Worm (Caenorhabditis elegans) whole organism, young adult: ENCODE measurements around the gene egg-2.

ENCODE experiments used
- B0019.2 ChIP-seq: fragments of 200-800 bp; sonication (Bioruptor generic); conservative IDR thresholded peaks from 2 replicates; pipeline ENCODE4 v1.3.6; 2022; ENCODE audit warnings: missing genetic modification reagents, missing genetic modification characterization, missing compliant biosample characterization
- B0035.1 ChIP-seq: sonication (generic microtip); optimal IDR thresholded peaks from 2 replicates; lab custom pipeline; 2016; ENCODE audit warnings: missing genetic modification characterization, mild to moderate bottlenecking, missing compliant biosample characterization, missing genotype, missing genetic modification reagents
- B0336.3 ChIP-seq: fragments of 200-800 bp; sonication (Bioruptor generic); IDR thresholded peaks from 2 replicates; pipeline ENCODE4 v1.3.6; 2022; ENCODE audit warnings: missing genetic modification characterization, missing compliant biosample characterization
- C06A6.2 ChIP-seq: fragments of 200-800 bp; sonication (Bioruptor generic); conservative IDR thresholded peaks from 2 replicates; pipeline ENCODE4 v1.3.6; 2022; ENCODE audit warnings: missing genetic modification characterization, missing compliant biosample characterization
- F33H1.4 ChIP-seq: fragments of 200-800 bp; sonication (Bioruptor generic); IDR thresholded peaks from 2 replicates; pipeline ENCODE4 v1.3.6; 2022; ENCODE audit warnings: missing genetic modification reagents, missing genetic modification characterization, missing compliant biosample characterization
- F55B11.4 ChIP-seq: sonication (generic microtip); optimal IDR thresholded peaks from 2 replicates; lab custom pipeline; 2016; ENCODE audit warnings: missing compliant biosample characterization, missing genetic modification characterization, borderline replicate concordance; ENCODE audit not compliant: insufficient read depth
- K11D2.4 ChIP-seq: fragments of 200-800 bp; sonication (Bioruptor generic); IDR thresholded peaks from 2 replicates; pipeline ENCODE4 v1.3.6; 2022; ENCODE audit warnings: missing genetic modification reagents, missing genetic modification characterization, missing compliant biosample characterization
- T07F8.4 ChIP-seq: sonication (generic microtip); optimal IDR thresholded peaks from 2 replicates; lab custom pipeline; 2016; ENCODE audit warnings: mild to moderate bottlenecking, missing genetic modification characterization, moderate library complexity, missing compliant biosample characterization
- T26A5.8 ChIP-seq: sonication (generic microtip); optimal IDR thresholded peaks from 2 replicates; lab custom pipeline; 2016; ENCODE audit warnings: missing genetic modification characterization, missing compliant biosample characterization
- Y53F4B.3 ChIP-seq: fragments of 200-800 bp; sonication (Bioruptor generic); IDR thresholded peaks from 2 replicates; pipeline ENCODE4 v1.3.6; 2022; ENCODE audit warnings: missing genetic modification reagents, missing genetic modification characterization, missing compliant biosample characterization
- attf-5 ChIP-seq: fragments of 200-800 bp; sonication (Bioruptor generic); optimal IDR thresholded peaks from 2 replicates; lab custom pipeline; 2018; ENCODE audit warnings: mild to moderate bottlenecking, missing genetic modification characterization, missing compliant biosample characterization
- ceh-27 ChIP-seq: fragments of 200-800 bp; sonication (Bioruptor generic); optimal IDR thresholded peaks from 2 replicates; lab custom pipeline; 2018; ENCODE audit warnings: mild to moderate bottlenecking, missing genetic modification characterization, moderate library complexity, missing compliant biosample characterization
- ceh-91 ChIP-seq: fragments of 200-800 bp; sonication (Bioruptor generic); IDR thresholded peaks from 2 replicates; pipeline ENCODE4 v1.3.6; 2022; ENCODE audit warnings: missing genetic modification reagents, missing genetic modification characterization, missing compliant biosample characterization
- dox-1 ChIP-seq: fragments of 200-800 bp; sonication (Bioruptor generic); IDR thresholded peaks from 2 replicates; pipeline ENCODE4 v1.3.6; 2022; ENCODE audit warnings: missing genetic modification reagents, missing genetic modification characterization, missing compliant biosample characterization
- dpl-1 ChIP-seq: fragments of 150-350 bp; optimal IDR thresholded peaks from 2 replicates; lab custom pipeline; 2014; ENCODE audit warnings: missing biosample characterization, missing genetic modification reagents, missing genetic modification characterization
- efl-1 ChIP-seq: fragments of 150-350 bp; optimal IDR thresholded peaks from 2 replicates; lab custom pipeline; 2014; ENCODE audit warnings: missing biosample characterization, missing genetic modification reagents, missing genetic modification characterization
- egl-18 ChIP-seq: fragments of 200-800 bp; sonication (Bioruptor generic); IDR thresholded peaks from 2 replicates; pipeline ENCODE4 v1.3.6; 2022; ENCODE audit warnings: missing genetic modification reagents, missing genetic modification characterization, missing compliant biosample characterization
- egrh-3 ChIP-seq: fragments of 200-800 bp; sonication (Bioruptor generic); IDR thresholded peaks from 2 replicates; pipeline ENCODE4 v1.3.6; 2022; ENCODE audit warnings: missing genetic modification reagents, missing genetic modification characterization, missing compliant biosample characterization
- gei-17 ChIP-seq: fragments of 200-800 bp; sonication (Bioruptor generic); optimal IDR thresholded peaks from 2 replicates; lab custom pipeline; 2018; ENCODE audit warnings: mild to moderate bottlenecking, missing genetic modification characterization, missing compliant biosample characterization
- him-1 ChIP-seq: sonication (generic microtip); optimal IDR thresholded peaks from 2 replicates; lab custom pipeline; 2016; ENCODE audit warnings: missing genotype, missing genetic modification reagents, missing genetic modification characterization, missing compliant biosample characterization
- hsf-1 ChIP-seq: fragments of 200-800 bp; sonication (Bioruptor generic); IDR thresholded peaks from 2 replicates; pipeline ENCODE4 v1.3.6; 2022; ENCODE audit warnings: missing genetic modification reagents, missing genetic modification characterization, missing compliant biosample characterization
- lag-1 ChIP-seq: fragments of 200-800 bp; sonication (Bioruptor generic); IDR thresholded peaks from 2 replicates; pipeline ENCODE4 v1.3.6; 2022; ENCODE audit warnings: missing genetic modification reagents, missing genetic modification characterization, missing compliant biosample characterization
- let-607 ChIP-seq, 2 experiments: fragments of 200-800 bp in 1 of 2; sonication (Bioruptor generic) in 1 of 2; sonication (generic microtip) in 1 of 2; optimal IDR thresholded peaks; 2 replicates each; lab custom pipeline; 2016 to 2018; ENCODE audit warnings: mild to moderate bottlenecking in 2 of 2, missing compliant biosample characterization in 2 of 2, missing genetic modification characterization in 2 of 2, moderate library complexity in 2 of 2, missing genotype in 1 of 2
- lin-35 ChIP-seq, 3 experiments: fragments of 150-350 bp in 2 of 3; sonication (generic microtip) in 1 of 3; optimal IDR thresholded peaks; 2 replicates each; lab custom pipeline; 2014 to 2018; ENCODE audit warnings: missing biosample characterization in 3 of 3, missing genetic modification characterization in 3 of 3, missing genetic modification reagents in 3 of 3
- lin-40 ChIP-seq: sonication (generic microtip); optimal IDR thresholded peaks from 2 replicates; lab custom pipeline; 2016; ENCODE audit warnings: missing genetic modification characterization, mild to moderate bottlenecking, missing compliant biosample characterization, missing genotype, missing genetic modification reagents
- lin-54 ChIP-seq: fragments of 200-800 bp; sonication (Bioruptor generic); optimal IDR thresholded peaks from 2 replicates; lab custom pipeline; 2018; ENCODE audit warnings: mild to moderate bottlenecking, missing genetic modification characterization, missing compliant biosample characterization
- lsl-1 ChIP-seq: fragments of 200-800 bp; sonication (Bioruptor generic); optimal IDR thresholded peaks from 2 replicates; lab custom pipeline; 2018; ENCODE audit warnings: mild to moderate bottlenecking, missing genetic modification characterization, moderate library complexity, missing compliant biosample characterization
- madf-3 ChIP-seq: fragments of 200-800 bp; sonication (Bioruptor generic); IDR thresholded peaks from 2 replicates; pipeline ENCODE4 v1.3.6; 2022; ENCODE audit warnings: missing genetic modification reagents, missing genetic modification characterization, missing compliant biosample characterization
- madf-6 ChIP-seq: fragments of 200-800 bp; sonication (Bioruptor generic); IDR thresholded peaks from 2 replicates; pipeline ENCODE4 v1.3.6; 2022; ENCODE audit warnings: missing genetic modification reagents, missing genetic modification characterization, missing compliant biosample characterization
- mcd-1 ChIP-seq: fragments of 200-800 bp; sonication (Bioruptor generic); IDR thresholded peaks from 2 replicates; pipeline ENCODE4 v1.3.6; 2022; ENCODE audit warnings: missing genetic modification reagents, missing genetic modification characterization, missing compliant biosample characterization
- nfya-2 ChIP-seq: fragments of 200-800 bp; sonication (Bioruptor generic); IDR thresholded peaks from 2 replicates; pipeline ENCODE4 v1.3.6; 2022; ENCODE audit warnings: missing genetic modification reagents, missing genetic modification characterization, missing compliant biosample characterization
- nfyb-1 ChIP-seq: fragments of 200-800 bp; sonication (Bioruptor generic); IDR thresholded peaks from 2 replicates; pipeline ENCODE4 v1.3.6; 2022; ENCODE audit warnings: missing genetic modification reagents, missing genetic modification characterization, missing compliant biosample characterization
- nhr-80 ChIP-seq: sonication (generic microtip); optimal IDR thresholded peaks from 2 replicates; lab custom pipeline; 2016; ENCODE audit warnings: missing genetic modification characterization, missing compliant biosample characterization
- nhr-90 ChIP-seq: sonication (generic microtip); optimal IDR thresholded peaks from 2 replicates; lab custom pipeline; 2016; ENCODE audit warnings: missing genotype, mild to moderate bottlenecking, missing genetic modification characterization, missing compliant biosample characterization
- rcor-1 ChIP-seq: fragments of 200-800 bp; sonication (Bioruptor generic); IDR thresholded peaks from 2 replicates; pipeline ENCODE4 v1.3.6; 2022; ENCODE audit warnings: missing genetic modification reagents, missing genetic modification characterization, missing compliant biosample characterization
- rec-8 ChIP-seq, 2 experiments: sonication (generic microtip); optimal IDR thresholded peaks; 2 replicates each; lab custom pipeline; 2016; ENCODE audit warnings: mild to moderate bottlenecking in 2 of 2, missing genetic modification characterization in 2 of 2, missing genetic modification reagents in 2 of 2, missing genotype in 2 of 2, missing biosample characterization in 1 of 2, missing compliant biosample characterization in 1 of 2, moderate library complexity in 1 of 2
- repo-1 ChIP-seq: sonication (generic microtip); optimal IDR thresholded peaks from 2 replicates; lab custom pipeline; 2017; ENCODE audit warnings: mild to moderate bottlenecking, missing genetic modification characterization, missing compliant biosample characterization
- snpc-1.1 ChIP-seq: sonication (generic microtip); optimal IDR thresholded peaks from 2 replicates; lab custom pipeline; 2017; ENCODE audit warnings: missing genetic modification characterization, mild to moderate bottlenecking, missing compliant biosample characterization, antibody characterized with exemption, moderate library complexity, missing genotype, missing genetic modification reagents; ENCODE audit not compliant: insufficient read depth
- somi-1 ChIP-seq: fragments of 200-800 bp; sonication (Bioruptor generic); optimal IDR thresholded peaks from 2 replicates; lab custom pipeline; 2018; ENCODE audit warnings: mild to moderate bottlenecking, missing genetic modification characterization, missing compliant biosample characterization
- sptf-2 ChIP-seq: fragments of 200-800 bp; sonication (Bioruptor generic); optimal IDR thresholded peaks from 2 replicates; lab custom pipeline; 2018; ENCODE audit warnings: mild to moderate bottlenecking, missing genetic modification characterization, missing compliant biosample characterization
- tbp1 ChIP-seq: fragments of 200-800 bp; sonication (Bioruptor generic); optimal IDR thresholded peaks from 2 replicates; lab custom pipeline; 2018; ENCODE audit warnings: mild to moderate bottlenecking, missing genetic modification characterization, missing compliant biosample characterization
- tbx-9 ChIP-seq: sonication (generic microtip); optimal IDR thresholded peaks from 2 replicates; lab custom pipeline; 2016; ENCODE audit warnings: borderline replicate concordance, missing genetic modification characterization, inconsistent platforms, missing compliant biosample characterization
- unc-130 ChIP-seq: sonication (generic microtip); optimal IDR thresholded peaks from 2 replicates; lab custom pipeline; 2016; ENCODE audit warnings: missing genetic modification reagents, missing genetic modification characterization, missing compliant biosample characterization
- xnd-1 ChIP-seq: sonication (generic microtip); optimal IDR thresholded peaks from 2 replicates; lab custom pipeline; 2016; ENCODE audit warnings: missing genotype, missing genetic modification reagents, missing genetic modification characterization, missing compliant biosample characterization
- ztf-6 ChIP-seq: fragments of 200-800 bp; sonication (Bioruptor generic); IDR thresholded peaks from 2 replicates; pipeline ENCODE4 v1.3.6; 2022; ENCODE audit warnings: missing genetic modification reagents, missing genetic modification characterization, missing compliant biosample characterization

Gene egg-2

DNA sequence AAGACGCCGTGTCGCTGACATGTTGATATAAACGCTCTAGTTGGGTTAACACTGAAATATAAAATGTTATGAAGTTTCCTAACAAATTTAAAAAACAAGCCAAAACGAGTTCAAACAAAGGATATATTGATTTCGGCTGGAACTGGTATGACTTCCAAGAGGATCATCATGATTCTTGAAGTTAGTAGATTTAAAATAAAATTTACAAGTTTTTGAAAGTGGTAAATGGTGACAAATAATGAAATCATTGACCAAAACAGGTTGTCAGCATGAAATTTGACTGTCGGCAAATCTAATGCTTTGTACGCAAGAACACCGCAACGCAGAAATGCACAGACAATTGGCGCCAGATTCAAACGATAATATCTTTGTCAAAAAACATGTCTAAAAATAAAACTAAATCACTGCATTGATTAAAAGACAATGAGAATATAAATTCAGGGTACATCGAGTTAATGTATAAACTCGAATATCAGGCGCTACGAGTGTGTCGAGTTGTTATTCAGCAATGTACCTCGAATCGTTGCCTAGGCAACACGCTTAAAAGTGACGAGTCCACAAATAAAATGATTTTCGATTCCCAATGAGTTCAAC is 8.2 kb upstream of the egg-2 start, which contains the start of the genes ubc-18 and R01H2.8:
TSS of gene ubc-18 (minus strand) at position 51 of the 594 bp plus-strand sequence.
TSS of gene R01H2.8 (plus strand) at position 544 of the 594 bp plus-strand sequence.
- TF ChIP-seq xnd-1 (tag; lab: Kevin White, UChicago) (no peak), lin-35 (GFP tag; optimal IDR thresholded peaks at IDR 0.05; lab: Kevin White, UChicago) (peak in 1 of 3 experiments; percentile 63), rcor-1 (GFP tag; lab: Robert Waterston, UW) (peak; percentile 47; the same call in 1 of the 2 replicates), efl-1 (GFP tag; lab: Kevin White, UChicago) (peak; percentile 78), nhr-90 (no peak), lsl-1 (GFP tag; lab: Kevin White, UChicago) (peak; percentile 18), F33H1.4 (GFP tag; lab: Robert Waterston, UW) (peak; percentile 30; the same call in 1 of the 2 replicates), mcd-1 (peak; percentile 39; the same call in 1 of the 2 replicates), ceh-91 (peak; percentile 48; the same call in 1 of the 2 replicates), lin-54 (GFP tag; lab: Kevin White, UChicago) (peak; percentile 82), madf-6 (GFP tag; lab: Robert Waterston, UW) (peak; percentile 56), dpl-1 (GFP tag; lab: Kevin White, UChicago) (peak; percentile 71), attf-5 (GFP tag; lab: Kevin White, UChicago) (peak; percentile 11), F55B11.4 (tag; lab: Kevin White, UChicago) (no peak)

DNA sequence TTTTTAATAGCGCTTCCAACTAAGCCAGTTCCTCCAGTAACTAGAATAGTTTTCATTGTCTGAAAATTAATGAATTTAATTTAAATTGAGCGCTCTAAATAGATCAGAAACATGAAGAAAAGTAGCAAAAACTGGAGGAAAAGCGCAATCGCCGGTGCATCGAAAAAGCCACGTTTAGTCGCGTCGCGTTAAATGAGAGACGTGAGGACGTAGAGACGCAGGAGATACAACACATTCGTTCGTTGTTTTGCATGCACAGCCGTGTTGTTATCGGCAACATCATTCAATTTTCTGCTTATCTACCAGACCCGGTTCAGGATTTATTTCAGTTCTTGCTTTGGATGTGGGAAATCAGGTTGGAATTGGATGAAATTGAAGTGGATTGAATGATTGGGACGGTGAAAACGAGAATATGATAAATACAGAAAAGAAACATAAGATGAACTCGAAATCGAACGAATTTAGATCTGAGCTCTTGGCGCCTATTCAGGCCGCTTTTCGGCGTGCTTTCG is 7.1 kb upstream of the egg-2 start, which contains the start of gene ger-1:
TSS of gene ger-1 (minus strand) at position 93 of the 512 bp plus-strand sequence.
- no peak for TF ChIP-seq C06A6.2 (GFP tag; lab: Robert Waterston, UW)
- TF ChIP-seq snpc-1.1: no peak
- peak; percentile 62 for TF ChIP-seq madf-6 (GFP tag; lab: Robert Waterston, UW)
- TF ChIP-seq T26A5.8 (tag; lab: Kevin White, UChicago): no peak
- no peak for TF ChIP-seq B0336.3
- no peak for TF ChIP-seq B0035.1 (tag; lab: Kevin White, UChicago)
- TF ChIP-seq egrh-3 (GFP tag; lab: Robert Waterston, UW): no peak
- TF ChIP-seq hsf-1 (GFP tag; lab: Robert Waterston, UW): 0 out of 2 replicates have a peak, but pooled peaks have one; percentile 48
- no peak for TF ChIP-seq repo-1
- no peak for TF ChIP-seq T07F8.4 (tag; lab: Kevin White, UChicago)
- TF ChIP-seq let-607 (tag; optimal IDR thresholded peaks at IDR 0.05; lab: Kevin White, UChicago): no peak
- peak; percentile 0 for TF ChIP-seq lin-54 (GFP tag; lab: Kevin White, UChicago)
- TF ChIP-seq dox-1 (GFP tag; lab: Robert Waterston, UW): 0 out of 2 replicates have a peak, but pooled peaks have one; percentile 21
- no peak for TF ChIP-seq rec-8 (tag; optimal IDR thresholded peaks at IDR 0.05; lab: Kevin White, UChicago)
- TF ChIP-seq egl-18 (GFP tag; lab: Robert Waterston, UW): no peak
- TF ChIP-seq unc-130: no peak
- no peak for TF ChIP-seq ceh-27 (GFP tag; lab: Kevin White, UChicago)
- no peak for TF ChIP-seq nfya-2 (GFP tag; lab: Robert Waterston, UW)
- no peak for TF ChIP-seq B0019.2 (GFP tag; lab: Robert Waterston, UW)
- TF ChIP-seq tbx-9 (tag; lab: Kevin White, UChicago): no peak
- no peak for TF ChIP-seq ztf-6 (GFP tag; lab: Robert Waterston, UW)
- no peak for TF ChIP-seq him-1 (tag; lab: Kevin White, UChicago)
- TF ChIP-seq K11D2.4 (GFP tag; lab: Robert Waterston, UW): no peak
- TF ChIP-seq Y53F4B.3 (GFP tag; lab: Robert Waterston, UW): no peak
- TF ChIP-seq sptf-2: no peak
- TF ChIP-seq lin-40 (tag; lab: Kevin White, UChicago): no peak
- TF ChIP-seq lag-1: no peak
- no peak for TF ChIP-seq nfyb-1 (GFP tag; lab: Robert Waterston, UW)
- TF ChIP-seq gei-17: no peak
- 0 out of 2 replicates have a peak, but pooled peaks have one; percentile 21 for TF ChIP-seq madf-3 (GFP tag; lab: Robert Waterston, UW)
- TF ChIP-seq nhr-80: peak; percentile 18
- TF ChIP-seq somi-1 (GFP tag; lab: Kevin White, UChicago): no peak
- peak; percentile 12 for TF ChIP-seq tbp1 (GFP tag; lab: Kevin White, UChicago)
